Fruit fly (Drosophila melanogaster) whole organism, embryonic: Measurements from ENCODE around the gene pyx.

Experiments
- Abd-B ChIP-seq: fragments of 200-800 bp; sonication (Bioruptor generic); optimal IDR thresholded peaks from 2 replicates; lab custom pipeline; 2018; ENCODE audit warnings: missing biosample characterization, mild to moderate bottlenecking, missing genetic modification characterization, moderate library complexity
- CG10366 ChIP-seq: fragments of 200-800 bp; sonication (Bioruptor generic); IDR thresholded peaks from 2 replicates; pipeline ENCODE4 v1.3.6; 2022; ENCODE audit warnings: missing biosample characterization, missing genetic modification characterization
- CG10959 ChIP-seq: fragments of 200-800 bp; sonication (Bioruptor generic); IDR thresholded peaks from 2 replicates; pipeline ENCODE4 v1.3.6; 2022; ENCODE audit warnings: missing biosample characterization, missing genetic modification characterization
- CG11695 ChIP-seq: fragments of 200-800 bp; sonication (Bioruptor generic); IDR thresholded peaks from 3 replicates; pipeline ENCODE4 v1.3.6; 2022; ENCODE audit warnings: missing biosample characterization, missing genetic modification characterization
- CG12071 ChIP-seq: fragments of 200-800 bp; sonication (Bioruptor generic); optimal IDR thresholded peaks from 3 replicates; lab custom pipeline; 2018; ENCODE audit warnings: missing biosample characterization, mild to moderate bottlenecking, missing genetic modification characterization
- CG12219 ChIP-seq: fragments of 200-800 bp; sonication (Bioruptor generic); optimal IDR thresholded peaks from 3 replicates; lab custom pipeline; 2018; ENCODE audit warnings: missing biosample characterization, mild to moderate bottlenecking, missing genetic modification characterization
- CG14441 ChIP-seq: fragments of 200-800 bp; sonication (Bioruptor generic); IDR thresholded peaks from 2 replicates; pipeline ENCODE4 v1.3.6; 2022; ENCODE audit warnings: missing biosample characterization, missing genetic modification characterization
- CG17361 ChIP-seq: fragments of 200-800 bp; sonication (Bioruptor generic); IDR thresholded peaks from 3 replicates; pipeline ENCODE4 v1.3.6; 2022; ENCODE audit warnings: missing biosample characterization, missing genetic modification characterization
- CG17829 ChIP-seq: fragments of 200-800 bp; optimal IDR thresholded peaks from 2 replicates; lab custom pipeline; 2019; ENCODE audit warnings: missing biosample characterization, mild to moderate bottlenecking, missing genetic modification characterization, moderate library complexity
- CG2120 ChIP-seq: fragments of 200-800 bp; sonication (Bioruptor generic); optimal IDR thresholded peaks from 3 replicates; lab custom pipeline; 2016; ENCODE audit warnings: missing biosample characterization, missing genetic modification characterization
- CG2678 ChIP-seq: fragments of 200-800 bp; sonication (Bioruptor generic); optimal IDR thresholded peaks from 3 replicates; lab custom pipeline; 2019; ENCODE audit warnings: missing biosample characterization, mild to moderate bottlenecking, missing genetic modification characterization, moderate library complexity
- CG31224 ChIP-seq: fragments of 200-800 bp; sonication (Bioruptor generic); IDR thresholded peaks from 2 replicates; pipeline ENCODE4 v1.3.6; 2022; ENCODE audit warnings: missing biosample characterization, missing genetic modification characterization
- CG34224 ChIP-seq: fragments of 200-800 bp; sonication (Bioruptor generic); IDR thresholded peaks from 3 replicates; pipeline ENCODE4 v1.3.6; 2022; ENCODE audit warnings: missing biosample characterization, missing genetic modification characterization; ENCODE audit not compliant: partially characterized antibody
- CG4328 ChIP-seq: fragments of 200-800 bp; sonication (Bioruptor generic); optimal IDR thresholded peaks from 3 replicates; lab custom pipeline; 2017; ENCODE audit warnings: missing biosample characterization, missing genetic modification reagents, missing genetic modification characterization
- CG8388 ChIP-seq: fragments of 200-800 bp; sonication (Bioruptor generic); optimal IDR thresholded peaks from 2 replicates; lab custom pipeline; 2019; ENCODE audit warnings: missing biosample characterization, mild to moderate bottlenecking, missing genetic modification characterization, moderate library complexity
- CG8944 ChIP-seq: fragments of 200-800 bp; sonication (Bioruptor generic); optimal IDR thresholded peaks from 3 replicates; lab custom pipeline; 2016; ENCODE audit warnings: missing biosample characterization, missing genetic modification characterization
- CG9876 ChIP-seq: fragments of 200-800 bp; sonication (Bioruptor generic); optimal IDR thresholded peaks from 2 replicates; lab custom pipeline; 2016; ENCODE audit warnings: missing biosample characterization, missing genetic modification characterization
- CTCF ChIP-seq: fragments of 200-800 bp; sonication (Bioruptor generic); optimal IDR thresholded peaks from 2 replicates; lab custom pipeline; 2017; ENCODE audit warnings: missing biosample characterization, mild to moderate bottlenecking, missing genetic modification characterization, moderate library complexity
- Chrac-16 ChIP-seq: fragments of 200-800 bp; sonication (Bioruptor generic); optimal IDR thresholded peaks from 3 replicates; lab custom pipeline; 2016; ENCODE audit warnings: missing biosample characterization, missing genetic modification characterization
- D ChIP-seq, 2 experiments: fragments of 200-800 bp in 1 of 2; fragments of >200 bp in 1 of 2; sonication (Bioruptor generic) in 1 of 2; optimal IDR thresholded peaks; 2 replicates in 1 of 2; 3 replicates in 1 of 2; lab custom pipeline; 2017; ENCODE audit warnings: mild to moderate bottlenecking in 1 of 2, missing biosample characterization in 1 of 2, missing genetic modification characterization in 1 of 2, missing genetic modification reagents in 1 of 2
- Deaf1 ChIP-seq: fragments of 200-800 bp; optimal IDR thresholded peaks from 3 replicates; lab custom pipeline; 2019; ENCODE audit warnings: missing biosample characterization, mild to moderate bottlenecking, missing genetic modification characterization, moderate library complexity
- Dll ChIP-seq: fragments of 200-800 bp; sonication (Bioruptor generic); IDR thresholded peaks from 4 replicates; pipeline ENCODE4 v1.3.6; 2022; ENCODE audit warnings: missing biosample characterization, missing genetic modification characterization; ENCODE audit not compliant: partially characterized antibody
- Doc2 ChIP-seq: fragments of 200-800 bp; sonication (Bioruptor generic); IDR thresholded peaks from 2 replicates; pipeline ENCODE4 v1.3.6; 2022; ENCODE audit warnings: missing biosample characterization, missing genetic modification characterization
- E2f1 ChIP-seq: fragments of 200-800 bp; sonication (Bioruptor generic); IDR thresholded peaks from 2 replicates; pipeline ENCODE4 v1.3.6; 2022; ENCODE audit warnings: missing biosample characterization, missing genetic modification characterization
- ERR ChIP-seq: fragments of 200-800 bp; sonication (Bioruptor generic); optimal IDR thresholded peaks from 2 replicates; lab custom pipeline; 2016; ENCODE audit warnings: missing biosample characterization, missing genetic modification characterization
- HLHmδ ChIP-seq: fragments of 200-800 bp; sonication (Bioruptor generic); optimal IDR thresholded peaks from 2 replicates; lab custom pipeline; 2018; ENCODE audit warnings: missing biosample characterization, mild to moderate bottlenecking, missing genetic modification characterization, moderate library complexity
- Hmr ChIP-seq: fragments of 200-800 bp; sonication (Bioruptor generic); optimal IDR thresholded peaks from 3 replicates; lab custom pipeline; 2017; ENCODE audit warnings: mild to moderate bottlenecking, missing biosample characterization, missing genetic modification reagents, missing genetic modification characterization
- Lhr ChIP-seq: fragments of 200-800 bp; sonication (Bioruptor generic); optimal IDR thresholded peaks from 3 replicates; lab custom pipeline; 2017; ENCODE audit warnings: mild to moderate bottlenecking, missing biosample characterization, missing genetic modification reagents, missing genetic modification characterization
- Lpt ChIP-seq: fragments of >200 bp; optimal IDR thresholded peaks from 2 replicates; lab custom pipeline; 2018; ENCODE audit warnings: missing biosample characterization, missing genetic modification characterization
- Max ChIP-seq: fragments of 200-800 bp; sonication (Bioruptor generic); optimal IDR thresholded peaks from 2 replicates; lab custom pipeline; 2016; ENCODE audit warnings: missing biosample characterization, mild to moderate bottlenecking, missing genetic modification characterization
- Mes4 ChIP-seq: fragments of 200-800 bp; sonication (Bioruptor generic); optimal IDR thresholded peaks from 2 replicates; lab custom pipeline; 2016; ENCODE audit warnings: missing biosample characterization, missing genetic modification characterization
- NFAT ChIP-seq: fragments of 200-800 bp; sonication (Bioruptor generic); IDR thresholded peaks from 2 replicates; pipeline ENCODE4 v1.3.6; 2022; ENCODE audit warnings: missing biosample characterization, missing genetic modification characterization
- NK7.1 ChIP-seq: fragments of 200-800 bp; sonication (Bioruptor generic); optimal IDR thresholded peaks from 3 replicates; lab custom pipeline; 2016; ENCODE audit warnings: missing biosample characterization, missing genetic modification characterization
- Nf-YA ChIP-seq: fragments of 200-800 bp; sonication (Bioruptor generic); IDR thresholded peaks from 2 replicates; pipeline ENCODE4 v1.3.6; 2022; ENCODE audit warnings: missing biosample characterization, missing genetic modification characterization
- Ssrp ChIP-seq: fragments of 200-800 bp; sonication (Bioruptor generic); optimal IDR thresholded peaks from 2 replicates; lab custom pipeline; 2018; ENCODE audit warnings: missing biosample characterization, mild to moderate bottlenecking, missing genetic modification characterization, moderate library complexity
- amos ChIP-seq: fragments of 200-800 bp; sonication (Bioruptor generic); IDR thresholded peaks from 2 replicates; pipeline ENCODE4 v1.3.6; 2022; ENCODE audit warnings: missing biosample characterization, missing genetic modification characterization; ENCODE audit not compliant: partially characterized antibody
- bowl ChIP-seq: fragments of 200-800 bp; sonication (Bioruptor generic); IDR thresholded peaks from 2 replicates; pipeline ENCODE4 v1.3.6; 2022; ENCODE audit warnings: missing biosample characterization, missing genetic modification characterization
- cato ChIP-seq: fragments of 200-800 bp; sonication (Bioruptor generic); optimal IDR thresholded peaks from 2 replicates; lab custom pipeline; 2016; ENCODE audit warnings: missing biosample characterization, missing genetic modification characterization, borderline replicate concordance
- ems ChIP-seq: fragments of 200-800 bp; sonication (Bioruptor generic); optimal IDR thresholded peaks from 3 replicates; lab custom pipeline; 2016; ENCODE audit warnings: missing biosample characterization, missing genetic modification characterization
- eyg ChIP-seq: fragments of 200-800 bp; sonication (Bioruptor generic); optimal IDR thresholded peaks from 3 replicates; lab custom pipeline; 2016; ENCODE audit warnings: missing biosample characterization, missing genetic modification characterization
- gcm ChIP-seq: fragments of 200-800 bp; sonication (Bioruptor generic); optimal IDR thresholded peaks from 2 replicates; lab custom pipeline; 2019; ENCODE audit warnings: missing biosample characterization, mild to moderate bottlenecking, missing genetic modification characterization, moderate library complexity
- jing ChIP-seq: fragments of 200-800 bp; sonication (Bioruptor generic); optimal IDR thresholded peaks from 2 replicates; lab custom pipeline; 2018; ENCODE audit warnings: missing biosample characterization, mild to moderate bottlenecking, missing genetic modification characterization
- lab ChIP-seq: fragments of 200-800 bp; sonication (Bioruptor generic); optimal IDR thresholded peaks from 3 replicates; lab custom pipeline; 2017; ENCODE audit warnings: missing biosample characterization, missing genetic modification characterization, mild to moderate bottlenecking, moderate library complexity, missing genetic modification reagents
- pho ChIP-seq: fragments of 200-800 bp; sonication (Bioruptor generic); optimal IDR thresholded peaks from 2 replicates; lab custom pipeline; 2016; ENCODE audit warnings: missing biosample characterization, missing genetic modification characterization
- pnt ChIP-seq: fragments of 200-800 bp; sonication (Bioruptor generic); optimal IDR thresholded peaks from 3 replicates; lab custom pipeline; 2016; ENCODE audit warnings: missing biosample characterization, missing genetic modification characterization
- pros ChIP-seq: fragments of 200-800 bp; sonication (Bioruptor generic); optimal IDR thresholded peaks from 3 replicates; lab custom pipeline; 2019; ENCODE audit warnings: missing biosample characterization, mild to moderate bottlenecking, missing genetic modification characterization, moderate library complexity
- pum ChIP-seq: fragments of 200-800 bp; sonication (Bioruptor generic); optimal IDR thresholded peaks from 2 replicates; lab custom pipeline; 2016; ENCODE audit warnings: missing biosample characterization, missing genetic modification characterization
- repo ChIP-seq: fragments of 200-800 bp; sonication (Bioruptor generic); optimal IDR thresholded peaks from 2 replicates; lab custom pipeline; 2016; ENCODE audit warnings: missing biosample characterization, missing genetic modification characterization
- tx ChIP-seq: fragments of 200-800 bp; sonication (Bioruptor generic); optimal IDR thresholded peaks from 2 replicates; lab custom pipeline; 2016; ENCODE audit warnings: missing biosample characterization, missing genetic modification characterization
- zfh2 ChIP-seq: fragments of 200-800 bp; sonication (Bioruptor generic); optimal IDR thresholded peaks from 2 replicates; lab custom pipeline; 2016; ENCODE audit warnings: missing biosample characterization, missing genetic modification characterization

The pyx gene

DNA sequence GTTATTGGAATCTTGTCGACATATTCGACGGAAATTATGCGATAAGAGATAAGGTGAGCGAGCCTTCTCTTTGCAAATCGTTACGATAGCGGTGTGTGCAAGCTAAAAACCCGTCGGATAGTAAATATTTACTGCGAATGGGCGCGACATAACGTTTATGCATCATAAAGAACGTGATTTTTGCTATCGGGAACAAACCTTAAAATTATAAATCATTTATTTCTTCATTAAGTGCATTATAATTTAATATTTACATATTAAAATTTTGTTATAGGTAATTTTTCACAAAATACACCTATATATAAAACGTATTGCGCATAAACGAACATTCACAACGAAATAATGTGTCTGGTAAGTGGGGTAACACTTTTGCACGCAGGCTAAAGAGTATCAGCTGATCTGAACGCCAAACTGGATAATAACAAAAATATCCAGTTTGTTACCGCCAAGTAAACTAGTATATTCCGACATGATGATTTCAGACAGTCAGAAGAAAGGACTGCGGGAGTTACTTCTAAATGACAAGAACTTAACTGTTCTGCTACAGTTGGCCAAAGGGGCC lies 17.1 kb downstream of the pyx start, which contains the start of the genes Gk1 and CG13876 (continued):
- TF ChIP-seq pros (GFP tag; lab: Kevin White, UChicago) (peak; percentile 67), E2f1 (GFP tag; lab: Robert Waterston, UW) (peak; percentile 93), CG17361 (GFP tag; lab: Robert Waterston, UW) (peak; percentile 96), Chrac-16 (GFP tag; lab: Kevin White, UChicago) (peak; percentile 90), tx (no peak), Hmr (GFP tag; lab: Kevin White, UChicago) (peak; percentile 98), cato (GFP tag; lab: Kevin White, UChicago) (peak; percentile 78), CG10959 (GFP tag; lab: Robert Waterston, UW) (peak; percentile 81), CG31224 (GFP tag; lab: Robert Waterston, UW) (peak; percentile 88), CG2120 (peak; percentile 91), Ssrp (peak; percentile 94), ems (GFP tag; lab: Kevin White, UChicago) (peak; percentile 72), CG10366 (GFP tag; lab: Robert Waterston, UW) (peak; percentile 93), CG34224 (GFP tag; lab: Robert Waterston, UW) (no peak), Max (GFP tag; lab: Kevin White, UChicago) (peak; percentile 90), eyg (GFP tag; lab: Kevin White, UChicago) (no peak), pho (peak; percentile 52), CG12219 (peak; percentile 91), zfh2 (GFP tag; lab: Kevin White, UChicago) (peak; percentile 63), Abd-B (GFP tag; lab: Kevin White, UChicago) (peak; percentile 87), D (optimal IDR thresholded peaks at IDR 0.05; lab: Kevin White, UChicago) (no peak), D (GFP tag; optimal IDR thresholded peaks at IDR 0.05; lab: Kevin White, UChicago) (peak; percentile 84), ERR (GFP tag; lab: Kevin White, UChicago) (no peak), CG12071 (GFP tag; lab: Kevin White, UChicago) (peak; percentile 88), Doc2 (GFP tag; lab: Robert Waterston, UW) (no peak), lab (GFP tag; lab: Kevin White, UChicago) (no peak), CG2678 (tag; lab: Kevin White, UChicago) (peak; percentile 98), CG8944 (GFP tag; lab: Kevin White, UChicago) (peak; percentile 17), CG8388 (GFP tag; lab: Kevin White, UChicago) (peak; percentile 94), jing (no peak), Deaf1 (tag; lab: Kevin White, UChicago) (peak; percentile 85), CG4328 (GFP tag; lab: Kevin White, UChicago) (peak; percentile 94), Dll (no peak), Lhr (GFP tag; lab: Kevin White, UChicago) (no peak), amos (GFP tag; lab: Robert Waterston, UW) (no peak), CTCF (GFP tag; lab: Kevin White, UChicago) (peak; percentile 25), Mes4 (GFP tag; lab: Kevin White, UChicago) (no peak), HLHmδ (GFP tag; lab: Kevin White, UChicago) (no peak), Lpt (no peak), pum (GFP tag; lab: Kevin White, UChicago) (peak; percentile 29), pnt (no peak), Nf-YA (GFP tag; lab: Robert Waterston, UW) (peak; percentile 89), NK7.1 (GFP tag; lab: Kevin White, UChicago) (no peak), NFAT (GFP tag; lab: Robert Waterston, UW) (peak; percentile 79), CG17829 (tag; lab: Kevin White, UChicago) (peak; percentile 97), CG11695 (GFP tag; lab: Robert Waterston, UW) (peak; percentile 97), CG14441 (GFP tag; lab: Robert Waterston, UW) (peak; percentile 90), repo (GFP tag; lab: Kevin White, UChicago) (no peak), gcm (peak; percentile 96), bowl (GFP tag; lab: Robert Waterston, UW) (peak; percentile 85), CG9876 (GFP tag; lab: Kevin White, UChicago) (no peak)
